Fruit fly (Drosophila melanogaster) whole organism, embryonic: Measurements from ENCODE around the gene CG15890.

Experiments used
- Atf-2 ChIP-seq: fragments of 200-800 bp; sonication (Bioruptor generic); optimal IDR thresholded peaks from 2 replicates; lab custom pipeline; 2016; ENCODE audit warnings: missing biosample characterization, missing genetic modification characterization
- Bteb2 ChIP-seq: fragments of 200-800 bp; sonication (Bioruptor generic); optimal IDR thresholded peaks from 2 replicates; lab custom pipeline; 2016; ENCODE audit warnings: missing biosample characterization, missing genetic modification characterization
- CG11085 ChIP-seq: fragments of 200-800 bp; sonication (Bioruptor generic); IDR thresholded peaks from 2 replicates; pipeline ENCODE4 v1.3.6; 2022; ENCODE audit warnings: missing biosample characterization, missing genetic modification characterization
- CG11504 ChIP-seq: fragments of 200-800 bp; sonication (Bioruptor generic); optimal IDR thresholded peaks from 3 replicates; lab custom pipeline; 2019; ENCODE audit warnings: missing biosample characterization, mild to moderate bottlenecking, missing genetic modification characterization, moderate library complexity
- CG11696 ChIP-seq: fragments of 200-800 bp; sonication (Bioruptor generic); IDR thresholded peaks from 2 replicates; pipeline ENCODE4 v1.3.6; 2022; ENCODE audit warnings: missing biosample characterization, missing genetic modification characterization
- CG12071 ChIP-seq: fragments of 200-800 bp; sonication (Bioruptor generic); optimal IDR thresholded peaks from 3 replicates; lab custom pipeline; 2018; ENCODE audit warnings: missing biosample characterization, mild to moderate bottlenecking, missing genetic modification characterization
- CG12155 ChIP-seq: fragments of 200-800 bp; sonication (Bioruptor generic); optimal IDR thresholded peaks from 3 replicates; lab custom pipeline; 2016; ENCODE audit warnings: missing biosample characterization, missing genetic modification characterization
- CG13424 ChIP-seq: fragments of 200-800 bp; sonication (Bioruptor generic); optimal IDR thresholded peaks from 2 replicates; lab custom pipeline; 2019; ENCODE audit warnings: missing biosample characterization, mild to moderate bottlenecking, missing genetic modification characterization, moderate library complexity
- CG15479 ChIP-seq: fragments of 200-800 bp; sonication (Bioruptor generic); optimal IDR thresholded peaks from 3 replicates; lab custom pipeline; 2019; ENCODE audit warnings: missing biosample characterization, mild to moderate bottlenecking, missing genetic modification characterization, moderate library complexity
- CG16815 ChIP-seq: fragments of 200-800 bp; sonication (Bioruptor generic); optimal IDR thresholded peaks from 3 replicates; lab custom pipeline; 2017; ENCODE audit warnings: missing biosample characterization, mild to moderate bottlenecking, missing genetic modification characterization
- CG17361 ChIP-seq: fragments of 200-800 bp; sonication (Bioruptor generic); IDR thresholded peaks from 3 replicates; pipeline ENCODE4 v1.3.6; 2022; ENCODE audit warnings: missing biosample characterization, missing genetic modification characterization
- CG17385 ChIP-seq: fragments of 200-800 bp; sonication (Bioruptor generic); optimal IDR thresholded peaks from 3 replicates; lab custom pipeline; 2018; ENCODE audit warnings: missing biosample characterization, mild to moderate bottlenecking, missing genetic modification characterization
- CG18262 ChIP-seq: fragments of 200-800 bp; optimal IDR thresholded peaks from 3 replicates; lab custom pipeline; 2019; ENCODE audit warnings: missing biosample characterization, mild to moderate bottlenecking, missing genetic modification characterization, moderate library complexity
- CG2202 ChIP-seq: fragments of 200-800 bp; sonication (Bioruptor generic); optimal IDR thresholded peaks from 2 replicates; lab custom pipeline; 2018; ENCODE audit warnings: missing biosample characterization, mild to moderate bottlenecking, missing genetic modification characterization
- CG2678 ChIP-seq: fragments of 200-800 bp; sonication (Bioruptor generic); optimal IDR thresholded peaks from 3 replicates; lab custom pipeline; 2019; ENCODE audit warnings: missing biosample characterization, mild to moderate bottlenecking, missing genetic modification characterization, moderate library complexity
- CG4360 ChIP-seq: fragments of 200-800 bp; sonication (Bioruptor generic); IDR thresholded peaks from 2 replicates; pipeline ENCODE4 v1.3.6; 2022; ENCODE audit warnings: missing biosample characterization, missing genetic modification characterization
- CG4424 ChIP-seq: fragments of 200-800 bp; sonication (Bioruptor generic); optimal IDR thresholded peaks from 3 replicates; lab custom pipeline; 2016; ENCODE audit warnings: missing biosample characterization, missing genetic modification characterization
- CG4617 ChIP-seq: fragments of 200-800 bp; sonication (Bioruptor generic); optimal IDR thresholded peaks from 3 replicates; lab custom pipeline; 2016; ENCODE audit warnings: missing biosample characterization, missing genetic modification characterization, borderline replicate concordance
- CG5180 ChIP-seq: fragments of 200-800 bp; sonication (Bioruptor generic); optimal IDR thresholded peaks from 3 replicates; lab custom pipeline; 2017; ENCODE audit warnings: missing biosample characterization, missing genetic modification characterization, mild to moderate bottlenecking, moderate library complexity, missing genetic modification reagents
- CG6689 ChIP-seq: fragments of 200-800 bp; sonication (Bioruptor generic); IDR thresholded peaks from 2 replicates; pipeline ENCODE4 v1.3.6; 2022; ENCODE audit warnings: missing biosample characterization, missing genetic modification characterization
- CrebB ChIP-seq: fragments of 200-800 bp; sonication (Bioruptor generic); optimal IDR thresholded peaks from 3 replicates; lab custom pipeline; 2018; ENCODE audit warnings: missing biosample characterization, mild to moderate bottlenecking, missing genetic modification characterization
- D19B ChIP-seq: fragments of 200-800 bp; sonication (Bioruptor generic); optimal IDR thresholded peaks from 2 replicates; lab custom pipeline; 2017; ENCODE audit warnings: missing biosample characterization, mild to moderate bottlenecking, missing genetic modification characterization
- Elba2 ChIP-seq: fragments of 200-800 bp; sonication (Bioruptor generic); optimal IDR thresholded peaks from 3 replicates; lab custom pipeline; 2016; ENCODE audit warnings: missing biosample characterization, missing genetic modification characterization
- Hr51 ChIP-seq, 2 experiments: fragments of 200-800 bp; sonication (Bioruptor generic); optimal IDR thresholded peaks; 2 replicates in 1 of 2; 3 replicates in 1 of 2; lab custom pipeline; 2016 to 2018; ENCODE audit warnings: missing biosample characterization in 2 of 2, missing genetic modification characterization in 2 of 2, mild to moderate bottlenecking in 1 of 2, moderate library complexity in 1 of 2
- Hr78 ChIP-seq, 2 experiments: fragments of 200-800 bp in 1 of 2; fragments of >200 bp in 1 of 2; sonication (Bioruptor generic) in 1 of 2; optimal IDR thresholded peaks; 2 replicates each; lab custom pipeline; 2017 to 2019; ENCODE audit warnings: missing biosample characterization in 2 of 2, missing genetic modification characterization in 2 of 2, mild to moderate bottlenecking in 1 of 2, moderate library complexity in 1 of 2
- Jarid2 ChIP-seq: fragments of 200-800 bp; sonication (Bioruptor generic); optimal IDR thresholded peaks from 3 replicates; lab custom pipeline; 2017; ENCODE audit warnings: mild to moderate bottlenecking, missing biosample characterization, missing genetic modification reagents, missing genetic modification characterization
- Lim3 ChIP-seq: fragments of 200-800 bp; sonication (Bioruptor generic); IDR thresholded peaks from 2 replicates; pipeline ENCODE4 v1.3.6; 2022; ENCODE audit warnings: missing biosample characterization, missing genetic modification characterization
- Max ChIP-seq: fragments of 200-800 bp; sonication (Bioruptor generic); optimal IDR thresholded peaks from 2 replicates; lab custom pipeline; 2016; ENCODE audit warnings: missing biosample characterization, mild to moderate bottlenecking, missing genetic modification characterization
- NC2α ChIP-seq: fragments of 200-800 bp; sonication (Bioruptor generic); optimal IDR thresholded peaks from 2 replicates; lab custom pipeline; 2016; ENCODE audit warnings: missing biosample characterization, missing genetic modification characterization
- NFAT ChIP-seq: fragments of 200-800 bp; sonication (Bioruptor generic); IDR thresholded peaks from 2 replicates; pipeline ENCODE4 v1.3.6; 2022; ENCODE audit warnings: missing biosample characterization, missing genetic modification characterization
- Nf-YB ChIP-seq: fragments of 200-800 bp; sonication (Bioruptor generic); optimal IDR thresholded peaks from 3 replicates; lab custom pipeline; 2019; ENCODE audit warnings: missing biosample characterization, mild to moderate bottlenecking, missing genetic modification characterization, moderate library complexity
- NfI ChIP-seq: fragments of 200-800 bp; sonication (Bioruptor generic); optimal IDR thresholded peaks from 3 replicates; lab custom pipeline; 2018; ENCODE audit warnings: missing biosample characterization, mild to moderate bottlenecking, missing genetic modification characterization, moderate library complexity
- Rfx ChIP-seq: fragments of 200-800 bp; sonication (Bioruptor generic); IDR thresholded peaks from 2 replicates; pipeline ENCODE4 v1.3.6; 2022; ENCODE audit warnings: missing biosample characterization, missing genetic modification characterization
- YL-1 ChIP-seq: fragments of 200-800 bp; sonication (Bioruptor generic); optimal IDR thresholded peaks from 3 replicates; lab custom pipeline; 2017; ENCODE audit warnings: missing biosample characterization, mild to moderate bottlenecking, missing genetic modification characterization
- ara ChIP-seq: fragments of 200-800 bp; sonication (Bioruptor generic); IDR thresholded peaks from 2 replicates; pipeline ENCODE4 v1.3.6; 2022; ENCODE audit warnings: missing biosample characterization, missing genetic modification characterization
- ase ChIP-seq: fragments of 200-800 bp; sonication (Bioruptor generic); IDR thresholded peaks from 3 replicates; pipeline ENCODE4 v1.3.6; 2022; ENCODE audit warnings: missing biosample characterization, missing genetic modification characterization
- dimm ChIP-seq: fragments of 200-800 bp; sonication (Bioruptor generic); IDR thresholded peaks from 2 replicates; pipeline ENCODE4 v1.3.6; 2022; ENCODE audit warnings: missing biosample characterization, missing genetic modification characterization
- dmrt99B ChIP-seq: fragments of 200-800 bp; sonication (Bioruptor generic); optimal IDR thresholded peaks from 2 replicates; lab custom pipeline; 2018; ENCODE audit warnings: missing biosample characterization, mild to moderate bottlenecking, missing genetic modification characterization, moderate library complexity
- dysf ChIP-seq: fragments of 200-800 bp; sonication (Bioruptor generic); IDR thresholded peaks from 3 replicates; pipeline ENCODE4 v1.3.6; 2022; ENCODE audit warnings: missing biosample characterization, missing genetic modification characterization
- fd96Cb ChIP-seq: fragments of 200-800 bp; sonication (Bioruptor generic); optimal IDR thresholded peaks from 2 replicates; lab custom pipeline; 2018; ENCODE audit warnings: missing biosample characterization, mild to moderate bottlenecking, missing genetic modification characterization, moderate library complexity
- gt ChIP-seq: fragments of 200-800 bp; sonication (Bioruptor generic); IDR thresholded peaks from 2 replicates; pipeline ENCODE4 v1.3.6; 2022; ENCODE audit warnings: missing biosample characterization, missing genetic modification characterization
- hbn ChIP-seq: fragments of 200-800 bp; sonication (Bioruptor generic); IDR thresholded peaks from 2 replicates; pipeline ENCODE4 v1.3.6; 2022; ENCODE audit warnings: missing biosample characterization, missing genetic modification characterization; ENCODE audit not compliant: partially characterized antibody
- lilli ChIP-seq: fragments of 200-800 bp; sonication (Bioruptor generic); optimal IDR thresholded peaks from 3 replicates; lab custom pipeline; 2016; ENCODE audit warnings: missing biosample characterization, missing genetic modification characterization
- mirr ChIP-seq: fragments of 200-800 bp; sonication (Bioruptor generic); optimal IDR thresholded peaks from 3 replicates; lab custom pipeline; 2018; ENCODE audit warnings: missing biosample characterization, mild to moderate bottlenecking, missing genetic modification characterization
- nmo ChIP-seq: fragments of 200-800 bp; sonication (Bioruptor generic); optimal IDR thresholded peaks from 2 replicates; lab custom pipeline; 2018; ENCODE audit warnings: missing biosample characterization, mild to moderate bottlenecking, missing genetic modification characterization, moderate library complexity
- repo ChIP-seq: fragments of 200-800 bp; sonication (Bioruptor generic); optimal IDR thresholded peaks from 2 replicates; lab custom pipeline; 2016; ENCODE audit warnings: missing biosample characterization, missing genetic modification characterization
- sna ChIP-seq: fragments of 200-800 bp; sonication (Bioruptor generic); IDR thresholded peaks from 2 replicates; pipeline ENCODE4 v1.3.6; 2022; ENCODE audit warnings: missing biosample characterization, missing genetic modification characterization; ENCODE audit not compliant: partially characterized antibody
- stc ChIP-seq: fragments of 200-800 bp; sonication (Bioruptor generic); IDR thresholded peaks from 2 replicates; pipeline ENCODE4 v1.3.6; 2022; ENCODE audit warnings: missing biosample characterization, missing genetic modification characterization
- toy ChIP-seq: fragments of 200-800 bp; sonication (Bioruptor generic); IDR thresholded peaks from 2 replicates; pipeline ENCODE4 v1.3.6; 2022; ENCODE audit warnings: missing biosample characterization, missing genetic modification characterization
- vfl ChIP-seq: fragments of 200-800 bp; sonication (Bioruptor generic); optimal IDR thresholded peaks from 2 replicates; lab custom pipeline; 2016; ENCODE audit warnings: missing biosample characterization, missing genetic modification characterization
- wdn ChIP-seq: fragments of 200-800 bp; sonication (Bioruptor generic); IDR thresholded peaks from 2 replicates; pipeline ENCODE4 v1.3.6; 2022; ENCODE audit warnings: missing biosample characterization, missing genetic modification characterization

The CG15890 gene

DNA sequence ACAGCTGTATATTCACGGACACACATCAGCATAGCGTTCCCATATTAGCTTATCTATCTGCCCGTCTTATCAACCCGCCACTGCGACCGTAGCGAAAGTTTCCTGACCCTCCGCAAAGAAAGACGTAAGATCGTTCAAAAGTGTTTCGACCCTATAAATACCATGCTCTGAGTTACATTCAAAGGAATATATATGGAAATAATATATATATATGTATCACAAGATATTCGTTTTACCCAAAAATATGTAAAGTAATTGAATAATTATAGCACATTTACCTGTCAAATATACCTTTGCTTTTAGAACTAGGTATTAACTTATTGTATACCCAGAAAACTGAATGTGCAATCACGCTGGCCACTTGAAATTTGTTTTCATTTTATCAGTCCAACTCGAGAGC, 44.8 kb upstream of the CG15890 start (continued):
- TF ChIP-seq vfl (GFP tag; lab: Kevin White, UChicago): no peak
- TF ChIP-seq NfI (GFP tag; lab: Kevin White, UChicago): no peak
- peak in 1 of 2 experiments; percentile 19 for TF ChIP-seq Hr78 (GFP tag; optimal IDR thresholded peaks at IDR 0.05; lab: Kevin White, UChicago)
- TF ChIP-seq CG17385 (GFP tag; lab: Kevin White, UChicago): no peak
- TF ChIP-seq Lim3 (GFP tag; lab: Robert Waterston, UW): no peak
- no peak for TF ChIP-seq toy (GFP tag; lab: Robert Waterston, UW)
- TF ChIP-seq NFAT: no peak
- TF ChIP-seq dmrt99B (tag; lab: Kevin White, UChicago): peak; percentile 17
- no peak for TF ChIP-seq mirr (GFP tag; lab: Kevin White, UChicago)
- no peak for TF ChIP-seq Max (GFP tag; lab: Kevin White, UChicago)
- no peak for TF ChIP-seq NC2α
- TF ChIP-seq wdn (GFP tag; lab: Robert Waterston, UW): no peak
- TF ChIP-seq Hr51 (GFP tag; optimal IDR thresholded peaks at IDR 0.05; lab: Kevin White, UChicago): no peak
- 0 out of 3 replicates have a peak, but pooled peaks have one; percentile 28 for TF ChIP-seq dysf (GFP tag; lab: Robert Waterston, UW)
- TF ChIP-seq gt (GFP tag; lab: Robert Waterston, UW): no peak
- no peak for TF ChIP-seq CG15479 (GFP tag; lab: Kevin White, UChicago)
- peak; percentile 83 for TF ChIP-seq D19B (GFP tag; lab: Kevin White, UChicago)
- TF ChIP-seq CG16815 (GFP tag; lab: Kevin White, UChicago): no peak
- TF ChIP-seq ara (GFP tag; lab: Robert Waterston, UW): peak; percentile 16; the same call in 1 of the 2 replicates
- no peak for TF ChIP-seq CG12155 (GFP tag; lab: Kevin White, UChicago)
- no peak for TF ChIP-seq CG12071 (GFP tag; lab: Kevin White, UChicago)
- no peak for TF ChIP-seq CG11085 (GFP tag; lab: Robert Waterston, UW)
- no peak for TF ChIP-seq CG5180
- TF ChIP-seq sna (GFP tag; lab: Robert Waterston, UW): no peak
- TF ChIP-seq CG4360 (GFP tag; lab: Robert Waterston, UW): no peak
- TF ChIP-seq CG4424 (GFP tag; lab: Kevin White, UChicago): no peak
- TF ChIP-seq YL-1: no peak
- no peak for TF ChIP-seq lilli (GFP tag; lab: Kevin White, UChicago)
- peak; percentile 21 for TF ChIP-seq CG11504 (tag; lab: Kevin White, UChicago)
- no peak for TF ChIP-seq CG11696 (GFP tag; lab: Robert Waterston, UW)
- TF ChIP-seq repo (GFP tag; lab: Kevin White, UChicago): no peak
- no peak for TF ChIP-seq CG4617
- TF ChIP-seq fd96Cb (tag; lab: Kevin White, UChicago): no peak
- no peak for TF ChIP-seq Jarid2 (GFP tag; lab: Kevin White, UChicago)
- no peak for TF ChIP-seq dimm (GFP tag; lab: Robert Waterston, UW)
- peak; percentile 39; the same call in 1 of the 2 replicates for TF ChIP-seq CG6689
- no peak for TF ChIP-seq CG13424 (tag; lab: Kevin White, UChicago)
- TF ChIP-seq nmo (GFP tag; lab: Kevin White, UChicago): peak; percentile 33
- 0 out of 2 replicates have a peak, but pooled peaks have one; percentile 34 for TF ChIP-seq stc (GFP tag; lab: Robert Waterston, UW)
- TF ChIP-seq CG18262 (tag; lab: Kevin White, UChicago): peak; percentile 42
- TF ChIP-seq CG2678 (tag; lab: Kevin White, UChicago): peak; percentile 1
- TF ChIP-seq Bteb2 (GFP tag; lab: Kevin White, UChicago): no peak
- no peak for TF ChIP-seq CG2202 (tag; lab: Kevin White, UChicago)
- peak; percentile 15; the same call in 1 of the 2 replicates for TF ChIP-seq Rfx (GFP tag; lab: Robert Waterston, UW)
- TF ChIP-seq Elba2 (GFP tag; lab: Kevin White, UChicago): no peak
- TF ChIP-seq CG17361 (GFP tag; lab: Robert Waterston, UW): 0 out of 3 replicates have a peak, but pooled peaks have one; percentile 8
- no peak for TF ChIP-seq hbn
- no peak for TF ChIP-seq CrebB (tag; lab: Kevin White, UChicago)
- TF ChIP-seq Atf-2 (GFP tag; lab: Kevin White, UChicago): no peak
- TF ChIP-seq Nf-YB (GFP tag; lab: Kevin White, UChicago): no peak
- TF ChIP-seq ase (GFP tag; lab: Robert Waterston, UW): no peak
